Fruit fly (Drosophila melanogaster) whole organism, embryonic: ENCODE data around the gene CG31680.
A peak's percentile ranks its signal among the peaks of the same experiment; 100 is the strongest.

Experiments used
- Ada2b ChIP-seq: fragments of 200-800 bp; sonication (Bioruptor generic); IDR thresholded peaks from 2 replicates; pipeline ENCODE4 v1.3.6; 2022; ENCODE audit warnings: missing biosample characterization, missing genetic modification characterization
- Bdp1 ChIP-seq: fragments of 200-800 bp; sonication (Bioruptor generic); optimal IDR thresholded peaks from 3 replicates; lab custom pipeline; 2016; ENCODE audit warnings: missing biosample characterization, missing genetic modification characterization
- BtbVII ChIP-seq: fragments of 200-800 bp; sonication (Bioruptor generic); optimal IDR thresholded peaks from 3 replicates; lab custom pipeline; 2017; ENCODE audit warnings: missing biosample characterization, mild to moderate bottlenecking, missing genetic modification characterization
- Bteb2 ChIP-seq: fragments of 200-800 bp; sonication (Bioruptor generic); optimal IDR thresholded peaks from 2 replicates; lab custom pipeline; 2016; ENCODE audit warnings: missing biosample characterization, missing genetic modification characterization
- CG1024 ChIP-seq: fragments of 200-800 bp; sonication (Bioruptor generic); IDR thresholded peaks from 2 replicates; pipeline ENCODE4 v1.3.6; 2022; ENCODE audit warnings: missing biosample characterization, missing genetic modification characterization
- CG10267 ChIP-seq: fragments of 200-800 bp; sonication (Bioruptor generic); optimal IDR thresholded peaks from 2 replicates; lab custom pipeline; 2018; ENCODE audit warnings: missing biosample characterization, mild to moderate bottlenecking, missing genetic modification characterization, moderate library complexity
- CG11093 ChIP-seq: fragments of 200-800 bp; sonication (Bioruptor generic); IDR thresholded peaks from 3 replicates; pipeline ENCODE4 v1.3.6; 2022; ENCODE audit warnings: missing biosample characterization, missing genetic modification characterization
- CG12659 ChIP-seq: fragments of 200-800 bp; sonication (Bioruptor generic); optimal IDR thresholded peaks from 3 replicates; lab custom pipeline; 2017; ENCODE audit warnings: mild to moderate bottlenecking, missing biosample characterization, missing genetic modification reagents, missing genetic modification characterization
- CG13624 ChIP-seq: fragments of 200-800 bp; sonication (Bioruptor generic); optimal IDR thresholded peaks from 2 replicates; lab custom pipeline; 2016; ENCODE audit warnings: missing biosample characterization, missing genetic modification characterization
- CG15514 ChIP-seq: fragments of 200-800 bp; sonication (Bioruptor generic); optimal IDR thresholded peaks from 3 replicates; lab custom pipeline; 2017; ENCODE audit warnings: missing biosample characterization, missing genetic modification characterization, mild to moderate bottlenecking, moderate library complexity, missing genetic modification reagents
- CG17328 ChIP-seq: fragments of 200-800 bp; sonication (Bioruptor generic); IDR thresholded peaks from 2 replicates; pipeline ENCODE4 v1.3.6; 2022; ENCODE audit warnings: missing biosample characterization, missing genetic modification characterization
- CG2120 ChIP-seq: fragments of 200-800 bp; sonication (Bioruptor generic); optimal IDR thresholded peaks from 3 replicates; lab custom pipeline; 2016; ENCODE audit warnings: missing biosample characterization, missing genetic modification characterization
- CG31441 ChIP-seq: fragments of 200-800 bp; sonication (Bioruptor generic); IDR thresholded peaks from 2 replicates; pipeline ENCODE4 v1.3.6; 2022; ENCODE audit warnings: missing biosample characterization, missing genetic modification characterization
- CG32772 ChIP-seq: fragments of 200-800 bp; sonication (Bioruptor generic); IDR thresholded peaks from 2 replicates; pipeline ENCODE4 v1.3.6; 2022; ENCODE audit warnings: missing biosample characterization, missing genetic modification characterization
- CG7271 ChIP-seq: fragments of 200-800 bp; sonication (Bioruptor generic); optimal IDR thresholded peaks from 2 replicates; lab custom pipeline; 2018; ENCODE audit warnings: missing biosample characterization, mild to moderate bottlenecking, missing genetic modification characterization, moderate library complexity
- Chrac-16 ChIP-seq: fragments of 200-800 bp; sonication (Bioruptor generic); optimal IDR thresholded peaks from 3 replicates; lab custom pipeline; 2016; ENCODE audit warnings: missing biosample characterization, missing genetic modification characterization
- CoRest ChIP-seq: fragments of 200-800 bp; sonication (Bioruptor generic); optimal IDR thresholded peaks from 3 replicates; lab custom pipeline; 2018; ENCODE audit warnings: missing biosample characterization, mild to moderate bottlenecking, missing genetic modification characterization, moderate library complexity
- Dip3 ChIP-seq: fragments of 200-800 bp; sonication (Bioruptor generic); optimal IDR thresholded peaks from 3 replicates; lab custom pipeline; 2016; ENCODE audit warnings: missing biosample characterization, missing genetic modification characterization
- H15 ChIP-seq: fragments of 200-800 bp; sonication (Bioruptor generic); IDR thresholded peaks from 3 replicates; pipeline ENCODE4 v1.3.6; 2022; ENCODE audit warnings: missing biosample characterization, missing genetic modification characterization
- Hmr ChIP-seq: fragments of 200-800 bp; sonication (Bioruptor generic); optimal IDR thresholded peaks from 3 replicates; lab custom pipeline; 2017; ENCODE audit warnings: mild to moderate bottlenecking, missing biosample characterization, missing genetic modification reagents, missing genetic modification characterization
- Hr3 ChIP-seq: fragments of 200-800 bp; sonication (Bioruptor generic); optimal IDR thresholded peaks from 3 replicates; lab custom pipeline; 2016; ENCODE audit warnings: missing biosample characterization, missing genetic modification characterization
- Hsf ChIP-seq: fragments of 200-800 bp; sonication (Bioruptor generic); optimal IDR thresholded peaks from 3 replicates; lab custom pipeline; 2016; ENCODE audit warnings: missing biosample characterization, missing genetic modification characterization
- Max ChIP-seq: fragments of 200-800 bp; sonication (Bioruptor generic); optimal IDR thresholded peaks from 2 replicates; lab custom pipeline; 2016; ENCODE audit warnings: missing biosample characterization, mild to moderate bottlenecking, missing genetic modification characterization
- Mes4 ChIP-seq: fragments of 200-800 bp; sonication (Bioruptor generic); optimal IDR thresholded peaks from 2 replicates; lab custom pipeline; 2016; ENCODE audit warnings: missing biosample characterization, missing genetic modification characterization
- Sry-β ChIP-seq: fragments of 200-800 bp; sonication (Bioruptor generic); optimal IDR thresholded peaks from 2 replicates; lab custom pipeline; 2018; ENCODE audit warnings: missing biosample characterization, mild to moderate bottlenecking, missing genetic modification characterization, moderate library complexity
- Sry-δ ChIP-seq: fragments of 200-800 bp; sonication (Bioruptor generic); optimal IDR thresholded peaks from 2 replicates; lab custom pipeline; 2016; ENCODE audit warnings: missing biosample characterization, missing genetic modification characterization
- bcd ChIP-seq: fragments of 200-800 bp; sonication (Bioruptor generic); optimal IDR thresholded peaks from 2 replicates; lab custom pipeline; 2017; ENCODE audit warnings: missing biosample characterization, mild to moderate bottlenecking, missing genetic modification characterization
- caup ChIP-seq: fragments of 200-800 bp; sonication (Bioruptor generic); optimal IDR thresholded peaks from 3 replicates; lab custom pipeline; 2017; ENCODE audit warnings: missing biosample characterization, mild to moderate bottlenecking, missing genetic modification characterization, moderate library complexity; ENCODE audit not compliant: severe bottlenecking
- chn ChIP-seq: fragments of 200-800 bp; sonication (Bioruptor generic); optimal IDR thresholded peaks from 2 replicates; lab custom pipeline; 2016; ENCODE audit warnings: missing biosample characterization, missing genetic modification characterization
- cwo ChIP-seq: fragments of 200-800 bp; sonication (Bioruptor generic); optimal IDR thresholded peaks from 3 replicates; lab custom pipeline; 2017; ENCODE audit warnings: missing biosample characterization, missing genetic modification characterization, mild to moderate bottlenecking, moderate library complexity, missing genetic modification reagents
- dati ChIP-seq: fragments of 200-800 bp; sonication (Bioruptor generic); IDR thresholded peaks from 2 replicates; pipeline ENCODE4 v1.3.6; 2022; ENCODE audit warnings: missing biosample characterization, missing genetic modification characterization
- dmrt11E ChIP-seq: fragments of 200-800 bp; sonication (Bioruptor generic); optimal IDR thresholded peaks from 3 replicates; lab custom pipeline; 2018; ENCODE audit warnings: missing biosample characterization, mild to moderate bottlenecking, missing genetic modification characterization, moderate library complexity
- her ChIP-seq: fragments of 200-800 bp; sonication (Bioruptor generic); optimal IDR thresholded peaks from 2 replicates; lab custom pipeline; 2016; ENCODE audit warnings: missing biosample characterization, missing genetic modification characterization
- ken ChIP-seq: fragments of 200-800 bp; sonication (Bioruptor generic); IDR thresholded peaks from 3 replicates; pipeline ENCODE4 v1.3.6; 2022; ENCODE audit warnings: missing biosample characterization, missing genetic modification characterization
- kni ChIP-seq: fragments of 200-800 bp; sonication (Bioruptor generic); optimal IDR thresholded peaks from 3 replicates; lab custom pipeline; 2017; ENCODE audit warnings: mild to moderate bottlenecking, missing biosample characterization, missing genetic modification reagents, missing genetic modification characterization
- knrl ChIP-seq: fragments of 200-800 bp; sonication (Bioruptor generic); IDR thresholded peaks from 3 replicates; pipeline ENCODE4 v1.3.6; 2022; ENCODE audit warnings: missing biosample characterization, missing genetic modification characterization; ENCODE audit not compliant: partially characterized antibody
- lilli ChIP-seq: fragments of 200-800 bp; sonication (Bioruptor generic); optimal IDR thresholded peaks from 3 replicates; lab custom pipeline; 2016; ENCODE audit warnings: missing biosample characterization, missing genetic modification characterization
- maf-S ChIP-seq: fragments of 200-800 bp; sonication (Bioruptor generic); optimal IDR thresholded peaks from 2 replicates; lab custom pipeline; 2016; ENCODE audit warnings: missing biosample characterization, missing genetic modification characterization
- nmo ChIP-seq: fragments of 200-800 bp; sonication (Bioruptor generic); optimal IDR thresholded peaks from 2 replicates; lab custom pipeline; 2018; ENCODE audit warnings: missing biosample characterization, mild to moderate bottlenecking, missing genetic modification characterization, moderate library complexity
- nom ChIP-seq: fragments of 200-800 bp; sonication (Bioruptor generic); optimal IDR thresholded peaks from 2 replicates; lab custom pipeline; 2017; ENCODE audit warnings: missing biosample characterization, missing genetic modification characterization, mild to moderate bottlenecking, moderate library complexity, missing genetic modification reagents
- pan ChIP-seq, 4 experiments: fragments of >200 bp in 3 of 4; fragments of 200-800 bp in 1 of 4; sonication (Bioruptor generic) in 1 of 4; optimal IDR thresholded peaks in 3 of 4; IDR thresholded peaks in 1 of 4; 2 replicates each; pipeline versions ENCODE4 v1.3.6 to Lab custom; 2017 to 2022; ENCODE audit warnings: missing biosample characterization in 2 of 4, missing genetic modification characterization in 2 of 4, mixed read lengths in 1 of 4
- phol ChIP-seq: fragments of 200-800 bp; sonication (Bioruptor generic); optimal IDR thresholded peaks from 3 replicates; lab custom pipeline; 2018; ENCODE audit warnings: missing biosample characterization, mild to moderate bottlenecking, missing genetic modification characterization, moderate library complexity
- prd ChIP-seq, 3 experiments: fragments of >200 bp in 2 of 3; fragments of 200-800 bp in 1 of 3; sonication (Bioruptor generic) in 1 of 3; optimal IDR thresholded peaks in 2 of 3; IDR thresholded peaks in 1 of 3; 2 replicates in 2 of 3; 3 replicates in 1 of 3; pipeline versions ENCODE4 v1.3.6 to Lab custom; 2017 to 2022; ENCODE audit warnings: missing biosample characterization in 1 of 3, missing genetic modification characterization in 1 of 3
- row ChIP-seq: fragments of 200-800 bp; sonication (Bioruptor generic); IDR thresholded peaks from 3 replicates; pipeline ENCODE4 v1.3.6; 2022; ENCODE audit warnings: missing biosample characterization, missing genetic modification characterization
- shn ChIP-seq: fragments of 200-800 bp; sonication (Bioruptor generic); optimal IDR thresholded peaks from 3 replicates; lab custom pipeline; 2016; ENCODE audit warnings: missing biosample characterization, missing genetic modification characterization
- ssp ChIP-seq: fragments of 200-800 bp; sonication (Bioruptor generic); IDR thresholded peaks from 2 replicates; pipeline ENCODE4 v1.3.6; 2022; ENCODE audit warnings: missing biosample characterization, missing genetic modification characterization
- ttk ChIP-seq: fragments of 200-800 bp; sonication (Bioruptor generic); IDR thresholded peaks from 2 replicates; pipeline ENCODE4 v2.1.2; 2022; ENCODE audit warnings: missing biosample characterization, missing genetic modification characterization
- tup ChIP-seq: fragments of 200-800 bp; sonication (Bioruptor generic); optimal IDR thresholded peaks from 2 replicates; lab custom pipeline; 2016; ENCODE audit warnings: missing biosample characterization, mild to moderate bottlenecking, missing genetic modification characterization, moderate library complexity
- yki ChIP-seq: fragments of >200 bp; optimal IDR thresholded peaks from 3 replicates; lab custom pipeline; 2018

Gene CG31680

DNA sequence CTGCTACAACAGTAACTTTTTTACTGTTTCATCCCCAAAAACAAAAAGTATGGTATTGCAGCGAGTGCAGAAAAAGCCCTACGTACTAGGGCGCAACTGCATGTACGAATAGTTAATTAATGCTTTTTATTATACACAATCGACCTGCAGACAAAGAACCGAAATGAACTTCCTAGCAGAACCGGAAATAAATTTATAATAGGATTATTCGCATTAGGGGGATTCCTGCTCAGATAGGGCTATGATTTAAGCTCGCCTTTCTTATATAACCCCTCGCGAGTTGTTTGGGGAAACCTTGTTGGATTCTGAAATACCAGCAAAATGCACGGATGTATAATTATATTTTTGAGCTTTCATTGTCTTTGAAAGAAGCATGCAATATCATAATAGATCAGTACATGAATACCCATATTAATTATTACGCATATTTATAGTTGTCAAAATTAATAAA, 41.8 kb downstream of the CG31680 start, which contains the start of gene Cen (continued):
- TF ChIP-seq CG12659 (peak; percentile 47), her (GFP tag; lab: Kevin White, UChicago) (no peak), Ada2b (GFP tag; lab: Robert Waterston, UW) (peak; percentile 53; the same call in 1 of the 2 replicates), nmo (GFP tag; lab: Kevin White, UChicago) (peak; percentile 54), Dip3 (GFP tag; lab: Kevin White, UChicago) (peak; percentile 53), CG32772 (peak; percentile 60), Chrac-16 (GFP tag; lab: Kevin White, UChicago) (peak; percentile 20), CoRest (tag; lab: Kevin White, UChicago) (peak; percentile 48), Max (GFP tag; lab: Kevin White, UChicago) (peak; percentile 28), row (GFP tag; lab: Robert Waterston, UW) (peak; percentile 66; the same call in 2 of the 3 replicates), Bdp1 (GFP tag; lab: Kevin White, UChicago) (no peak), dati (GFP tag; lab: Robert Waterston, UW) (no peak), ssp (GFP tag; lab: Robert Waterston, UW) (peak; percentile 36; the same call in 1 of the 2 replicates), Hr3 (GFP tag; lab: Kevin White, UChicago) (peak; percentile 13), ken (GFP tag; lab: Robert Waterston, UW) (peak; percentile 63; the same call in 1 of the 3 replicates), ttk (peak; percentile 32; the same call in 1 of the 2 replicates), shn (GFP tag; lab: Kevin White, UChicago) (peak; percentile 27), caup (GFP tag; lab: Kevin White, UChicago) (no peak), knrl (GFP tag; lab: Robert Waterston, UW) (no peak), BtbVII (GFP tag; lab: Kevin White, UChicago) (no peak), tup (GFP tag; lab: Kevin White, UChicago) (no peak), pan (optimal IDR thresholded peaks at IDR 0.05; lab: Kevin White, UChicago) (no peak), pan (GFP tag; optimal IDR thresholded peaks at IDR 0.05 in 1 of 2, IDR thresholded peaks at IDR 0.05 in 1 of 2) (peak in 1 of 2 experiments; percentile 5), maf-S (GFP tag; lab: Kevin White, UChicago) (peak; percentile 4), chn (GFP tag; lab: Kevin White, UChicago) (peak; percentile 48), Bteb2 (GFP tag; lab: Kevin White, UChicago) (no peak), Sry-δ (peak; percentile 10), Sry-β (no peak), prd (optimal IDR thresholded peaks at IDR 0.05; lab: Kevin White, UChicago) (no peak), prd (GFP tag; IDR thresholded peaks at IDR 0.05; lab: Robert Waterston, UW) (0 out of 3 replicates have a peak, but pooled peaks have one; percentile 21), CG1024 (0 out of 2 replicates have a peak, but pooled peaks have one; percentile 20), dmrt11E (peak; percentile 40), CG31441 (GFP tag; lab: Robert Waterston, UW) (no peak), phol (tag; lab: Kevin White, UChicago) (peak; percentile 20), Hmr (GFP tag; lab: Kevin White, UChicago) (peak; percentile 43), nom (GFP tag; lab: Kevin White, UChicago) (no peak), H15 (no peak), lilli (GFP tag; lab: Kevin White, UChicago) (peak; percentile 63), bcd (GFP tag; lab: Kevin White, UChicago) (peak; percentile 39), CG10267 (peak; percentile 28), CG17328 (GFP tag; lab: Robert Waterston, UW) (peak; percentile 66), CG2120 (GFP tag; lab: Kevin White, UChicago) (peak; percentile 63), Mes4 (GFP tag; lab: Kevin White, UChicago) (peak; percentile 18), Hsf (GFP tag; lab: Kevin White, UChicago) (peak; percentile 48), CG15514 (peak; percentile 47), cwo (GFP tag; lab: Kevin White, UChicago) (no peak), CG13624 (GFP tag; lab: Kevin White, UChicago) (peak; percentile 25), CG11093 (no peak), yki (no peak), CG7271 (tag; lab: Kevin White, UChicago) (peak; percentile 1), kni (GFP tag; lab: Kevin White, UChicago) (no peak)
